Fruit fly (Drosophila melanogaster): ENCODE data around the gene CG34025.

Gene CG34025

dm6 chr3L:2980856-2981255, 20.0 kb upstream of the CG34025 start, which contains the start of gene CPT2 (continued):
- TF ChIP-seq nom (GFP tag; optimal IDR thresholded peaks at IDR 0.05) (no peak), CG1602 (GFP tag; optimal IDR thresholded peaks at IDR 0.05) (no peak), E2f1 (GFP tag; IDR thresholded peaks at IDR 0.05) (no peak), BEAF-32 (GFP tag; optimal IDR thresholded peaks at IDR 0.05) (peak; percentile 63), CkIIα-i1 (GFP tag; IDR thresholded peaks at IDR 0.05) (no peak), dm (GFP tag; optimal IDR thresholded peaks at IDR 0.05) (no peak), sens-2 (GFP tag; IDR thresholded peaks at IDR 0.05) (no peak), HLH54F (GFP tag; optimal IDR thresholded peaks at IDR 0.05) (no peak), bigmax (GFP tag; optimal IDR thresholded peaks at IDR 0.05) (no peak), aop (GFP tag; IDR thresholded peaks at IDR 0.05) (no peak), unc-4 (GFP tag; IDR thresholded peaks at IDR 0.05; ENCODE audit: partially characterized antibody) (peak; percentile 62), peb (GFP tag; IDR thresholded peaks at IDR 0.05) (no peak), Xbp1 (GFP tag; optimal IDR thresholded peaks at IDR 0.05) (no peak), CG4360 (GFP tag; IDR thresholded peaks at IDR 0.05) (peak; percentile 66; the same call in 1 of the 2 replicates), CG13287 (GFP tag; IDR thresholded peaks at IDR 0.05; ENCODE audit: partially characterized antibody) (peak; percentile 74), Aef1 (GFP tag; IDR thresholded peaks at IDR 0.05) (0 out of 3 replicates have a peak, but pooled peaks have one; percentile 15), Camta (GFP tag; optimal IDR thresholded peaks at IDR 0.05) (no peak), HLH4C (GFP tag; IDR thresholded peaks at IDR 0.05; ENCODE audit: partially characterized antibody) (peak; percentile 61), CG10147 (GFP tag; optimal IDR thresholded peaks at IDR 0.05) (no peak), Doc3 (GFP tag; IDR thresholded peaks at IDR 0.05; ENCODE audit: partially characterized antibody) (peak; percentile 92), dan (GFP tag; IDR thresholded peaks at IDR 0.05) (no peak), Hr39 (optimal IDR thresholded peaks at IDR 0.05) (no peak), bbx (GFP tag; IDR thresholded peaks at IDR 0.05; ENCODE audit: partially characterized antibody) (peak; percentile 82), Dp (GFP tag; optimal IDR thresholded peaks at IDR 0.05) (peak; percentile 71), usp (GFP tag; optimal IDR thresholded peaks at IDR 0.05) (no peak), tna (GFP tag; IDR thresholded peaks at IDR 0.05; ENCODE audit: partially characterized antibody) (peak; percentile 52; the same call in 1 of the 2 replicates), CG1832 (GFP tag; optimal IDR thresholded peaks at IDR 0.05) (no peak), CG11398 (GFP tag; optimal IDR thresholded peaks at IDR 0.05) (no peak), CG33213 (GFP tag; optimal IDR thresholded peaks at IDR 0.05) (no peak), Awh (GFP tag; IDR thresholded peaks at IDR 0.05) (no peak), CG9932 (GFP tag; IDR thresholded peaks at IDR 0.05) (no peak), Fer3 (tag; optimal IDR thresholded peaks at IDR 0.05) (no peak), oc (tag; optimal IDR thresholded peaks at IDR 0.05) (no peak), CG10321 (GFP tag; IDR thresholded peaks at IDR 0.05) (no peak), Lim3 (GFP tag; IDR thresholded peaks at IDR 0.05) (no peak), HLH3B (GFP tag; IDR thresholded peaks at IDR 0.05) (no peak), CG2129 (GFP tag; IDR thresholded peaks at IDR 0.05; ENCODE audit: partially characterized antibody) (peak; percentile 55; the same call in 1 of the 2 replicates), croc (GFP tag; conservative IDR thresholded peaks at IDR 0.05) (no peak), Chrac-16 (GFP tag; optimal IDR thresholded peaks at IDR 0.05) (no peak), trh (GFP tag; optimal IDR thresholded peaks at IDR 0.05) (no peak), CG43689 (GFP tag; IDR thresholded peaks at IDR 0.05) (no peak), CG17359 (tag; optimal IDR thresholded peaks at IDR 0.05) (no peak), CG9609 (GFP tag; optimal IDR thresholded peaks at IDR 0.05) (no peak), B-H2 (GFP tag; optimal IDR thresholded peaks at IDR 0.05) (no peak), bcd (GFP tag; optimal IDR thresholded peaks at IDR 0.05) (no peak), CG11456 (GFP tag; IDR thresholded peaks at IDR 0.05) (no peak), ham (GFP tag; IDR thresholded peaks at IDR 0.05) (no peak), Gug (GFP tag; IDR thresholded peaks at IDR 0.05) (no peak), CG13424 (tag; optimal IDR thresholded peaks at IDR 0.05) (no peak), CG18619 (GFP tag; optimal IDR thresholded peaks at IDR 0.05) (no peak), CG9437 (GFP tag; optimal IDR thresholded peaks at IDR 0.05) (no peak), unpg (GFP tag; optimal IDR thresholded peaks at IDR 0.05) (no peak)
